Worm (Caenorhabditis elegans) whole organism, midembryonic: ENCODE measurements around the gene F09F9.3.

ENCODE experiments used
- T22C8.4 ChIP-seq: fragments of 200-800 bp; sonication (Bioruptor generic); IDR thresholded peaks from 2 replicates; pipeline ENCODE4 v1.3.6; 2022; ENCODE audit warnings: missing genetic modification characterization, missing compliant biosample characterization
- flt-1 ChIP-seq: fragments of 200-800 bp; sonication (Bioruptor generic); IDR thresholded peaks from 2 replicates; pipeline ENCODE4 v1.3.6; 2022; ENCODE audit warnings: missing genetic modification characterization, missing compliant biosample characterization
- tab-1 ChIP-seq: fragments of 200-800 bp; sonication (Bioruptor generic); IDR thresholded peaks from 2 replicates; pipeline ENCODE4 v1.3.6; 2022; ENCODE audit warnings: missing genetic modification characterization, missing compliant biosample characterization
- ztf-29 ChIP-seq: fragments of 200-800 bp; sonication (Bioruptor generic); IDR thresholded peaks from 2 replicates; pipeline ENCODE4 v1.3.6; 2022; ENCODE audit warnings: missing genetic modification reagents, missing genetic modification characterization, missing compliant biosample characterization

DNA sequence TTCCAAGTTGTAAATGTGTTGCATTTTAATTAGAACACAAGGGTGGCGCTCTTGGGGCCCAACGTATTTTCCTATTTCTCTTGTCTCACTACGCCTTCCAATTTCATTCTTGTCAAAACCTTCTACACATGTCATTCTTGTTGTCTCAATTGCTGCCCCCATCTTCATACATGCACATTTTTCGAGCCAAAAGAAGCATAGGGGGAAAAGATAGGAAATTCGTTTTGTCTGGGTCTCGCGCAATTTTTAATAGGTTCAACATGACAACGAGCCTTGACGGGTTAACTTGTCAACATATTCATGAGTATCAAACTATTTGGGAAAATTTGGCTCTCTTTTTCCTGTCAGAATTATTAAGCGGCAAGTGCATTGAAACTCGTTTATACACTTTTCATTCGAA lies 2.5 kb upstream of the F09F9.3 start:
- TF ChIP-seq flt-1 (GFP tag; lab: Robert Waterston, UW) (no peak), ztf-29 (GFP tag; lab: Robert Waterston, UW) (no peak), tab-1 (GFP tag; lab: Robert Waterston, UW) (no peak), T22C8.4 (GFP tag; lab: Robert Waterston, UW) (no peak)
